In the genomic region with DNA sequence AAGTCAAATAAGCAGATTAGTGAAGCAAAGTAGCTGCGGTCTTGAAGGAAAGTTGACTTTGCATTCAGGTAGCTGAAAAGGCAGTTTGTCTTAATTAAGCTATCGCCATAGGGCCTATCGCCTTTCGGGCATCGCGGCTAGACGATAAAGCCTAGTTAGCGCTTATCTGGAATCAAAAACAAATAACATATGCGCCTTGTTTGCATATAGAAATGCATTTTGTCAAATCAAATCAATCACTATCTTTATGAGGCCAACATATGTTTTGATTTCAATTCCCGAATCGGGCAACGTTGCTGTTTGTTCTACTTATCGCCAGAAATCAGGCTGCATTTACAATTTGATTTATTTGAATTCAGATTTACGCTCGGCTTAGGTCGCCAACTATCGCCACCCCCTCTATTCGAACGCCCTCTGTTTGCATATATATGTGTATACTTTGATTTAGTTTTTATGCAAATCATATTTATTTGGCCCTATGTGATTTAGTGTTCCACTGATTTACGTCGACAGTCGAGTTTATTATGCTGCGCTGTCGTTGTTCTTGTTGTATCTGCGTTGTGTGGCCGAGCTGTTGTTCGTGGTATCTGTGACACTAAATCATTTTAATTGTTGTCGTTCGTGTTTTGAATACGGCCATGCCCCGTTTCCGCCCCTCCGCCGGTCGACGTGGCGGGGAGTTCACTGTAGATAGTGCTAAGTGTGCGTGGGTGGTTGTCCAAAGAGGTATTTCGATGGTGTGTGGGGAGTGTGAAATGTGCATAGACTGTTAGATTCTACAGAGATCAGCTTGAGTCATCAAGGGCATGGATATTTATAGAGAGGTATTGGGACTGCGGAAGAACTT, we compare ENCODE assay signal across 1 fruit fly cellular context.
TF ChIP-seq lines count a peak whose summit lies in the region.

No protein-coding gene starts in this region.

TF ChIP-seq in whole organism, embryonic, 481 proteins besides CTCF, POLR2A, EP300 and RAD21 (continued from another document):
- peak; percentile 26 for TF ChIP-seq Lhr (GFP tag; optimal IDR thresholded peaks at IDR 0.05; lab: Kevin White, UChicago)
- no peak for TF ChIP-seq pum (GFP tag; optimal IDR thresholded peaks at IDR 0.05; lab: Kevin White, UChicago)
- peak; percentile 53 for TF ChIP-seq CG8290 (GFP tag; optimal IDR thresholded peaks at IDR 0.05; lab: Kevin White, UChicago)
- TF ChIP-seq CG8290 (tag; optimal IDR thresholded peaks at IDR 0.05; lab: Kevin White, UChicago): peak in 1 of 2 experiments; percentile 79
- no peak for TF ChIP-seq CG3838 (GFP tag; optimal IDR thresholded peaks at IDR 0.05; lab: Kevin White, UChicago)
- peak; percentile 92 for TF ChIP-seq sr (GFP tag; IDR thresholded peaks at IDR 0.05; lab: Robert Waterston, UW)
- TF ChIP-seq CG11723 (GFP tag; optimal IDR thresholded peaks at IDR 0.05; lab: Kevin White, UChicago): peak; percentile 47
- no peak for TF ChIP-seq MESR4 (GFP tag; optimal IDR thresholded peaks at IDR 0.05; lab: Kevin White, UChicago)
- TF ChIP-seq bbx (GFP tag; IDR thresholded peaks at IDR 0.05; lab: Robert Waterston, UW; ENCODE audit: partially characterized antibody): no peak
- TF ChIP-seq CG9797 (GFP tag; optimal IDR thresholded peaks at IDR 0.05; lab: Kevin White, UChicago): no peak
- TF ChIP-seq CG4328 (GFP tag; optimal IDR thresholded peaks at IDR 0.05; lab: Kevin White, UChicago): peak; percentile 29
- peak; percentile 6 for TF ChIP-seq TFAM (GFP tag; optimal IDR thresholded peaks at IDR 0.05; lab: Kevin White, UChicago)
- TF ChIP-seq Sry-δ (GFP tag; optimal IDR thresholded peaks at IDR 0.05; lab: Kevin White, UChicago): peak; percentile 16
- TF ChIP-seq CG5245 (GFP tag; optimal IDR thresholded peaks at IDR 0.05; lab: Kevin White, UChicago): no peak
- TF ChIP-seq CG15601 (tag; optimal IDR thresholded peaks at IDR 0.05; lab: Kevin White, UChicago): peak; percentile 84
- no peak for TF ChIP-seq Lim3 (GFP tag; IDR thresholded peaks at IDR 0.05; lab: Robert Waterston, UW)
- TF ChIP-seq hbn (GFP tag; IDR thresholded peaks at IDR 0.05; lab: Robert Waterston, UW; ENCODE audit: partially characterized antibody): no peak
- TF ChIP-seq fd3F (GFP tag; optimal IDR thresholded peaks at IDR 0.05; lab: Kevin White, UChicago): no peak
- TF ChIP-seq CG12104 (GFP tag; optimal IDR thresholded peaks at IDR 0.05; lab: Kevin White, UChicago): peak; percentile 38
- TF ChIP-seq CG10431 (GFP tag; optimal IDR thresholded peaks at IDR 0.05; lab: Kevin White, UChicago): peak; percentile 48
- TF ChIP-seq CG5180 (GFP tag; optimal IDR thresholded peaks at IDR 0.05; lab: Kevin White, UChicago): peak; percentile 34
- no peak for TF ChIP-seq Fer2 (tag; optimal IDR thresholded peaks at IDR 0.05; lab: Kevin White, UChicago)
- TF ChIP-seq CG7839 (tag; optimal IDR thresholded peaks at IDR 0.05; lab: Kevin White, UChicago): peak; percentile 4
- TF ChIP-seq Trl (optimal IDR thresholded peaks at IDR 0.05; lab: Kevin White, UChicago): no peak
- peak; percentile 25 for TF ChIP-seq Trl (GFP tag; optimal IDR thresholded peaks at IDR 0.05; lab: Kevin White, UChicago)
- no peak for TF ChIP-seq CG30020 (tag; optimal IDR thresholded peaks at IDR 0.05; lab: Kevin White, UChicago)
- peak; percentile 15 for TF ChIP-seq gcm (GFP tag; optimal IDR thresholded peaks at IDR 0.05; lab: Kevin White, UChicago)
- peak; percentile 58 for TF ChIP-seq Max (GFP tag; optimal IDR thresholded peaks at IDR 0.05; lab: Kevin White, UChicago)
- TF ChIP-seq jing (GFP tag; optimal IDR thresholded peaks at IDR 0.05; lab: Kevin White, UChicago): peak; percentile 4
- TF ChIP-seq CG2116 (GFP tag; optimal IDR thresholded peaks at IDR 0.05; lab: Kevin White, UChicago): peak; percentile 22
- TF ChIP-seq CG15479 (GFP tag; optimal IDR thresholded peaks at IDR 0.05; lab: Kevin White, UChicago): peak; percentile 76
- TF ChIP-seq CG17568 (GFP tag; optimal IDR thresholded peaks at IDR 0.05; lab: Kevin White, UChicago): peak; percentile 28
- TF ChIP-seq CG16779 (GFP tag; IDR thresholded peaks at IDR 0.05; lab: Robert Waterston, UW): no peak
- TF ChIP-seq salm (tag; optimal IDR thresholded peaks at IDR 0.05; lab: Kevin White, UChicago): peak; percentile 68
- peak; percentile 9 for TF ChIP-seq CG7271 (tag; optimal IDR thresholded peaks at IDR 0.05; lab: Kevin White, UChicago)
- TF ChIP-seq CG32767 (GFP tag; IDR thresholded peaks at IDR 0.05; lab: Robert Waterston, UW): no peak
- no peak for TF ChIP-seq pzg (GFP tag; optimal IDR thresholded peaks at IDR 0.05; lab: Kevin White, UChicago)
- peak; percentile 62 for TF ChIP-seq org-1 (GFP tag; optimal IDR thresholded peaks at IDR 0.05; lab: Kevin White, UChicago)
- no peak for TF ChIP-seq Kr (GFP tag; optimal IDR thresholded peaks at IDR 0.05; lab: Kevin White, UChicago)
- peak; percentile 44 for TF ChIP-seq CG15269 (tag; optimal IDR thresholded peaks at IDR 0.05; lab: Kevin White, UChicago)
- no peak for TF ChIP-seq Dek (tag; optimal IDR thresholded peaks at IDR 0.05; lab: Kevin White, UChicago)
- no peak for TF ChIP-seq Eip74EF (GFP tag; optimal IDR thresholded peaks at IDR 0.05; lab: Kevin White, UChicago)
- peak; percentile 27 for TF ChIP-seq Sry-β (GFP tag; optimal IDR thresholded peaks at IDR 0.05; lab: Kevin White, UChicago)
- TF ChIP-seq phol (tag; optimal IDR thresholded peaks at IDR 0.05; lab: Kevin White, UChicago): peak; percentile 10
- no peak for TF ChIP-seq CG34422 (GFP tag; IDR thresholded peaks at IDR 0.05; lab: Robert Waterston, UW)
- TF ChIP-seq Asciz (GFP tag; optimal IDR thresholded peaks at IDR 0.05; lab: Kevin White, UChicago): peak; percentile 78
- TF ChIP-seq chif (GFP tag; optimal IDR thresholded peaks at IDR 0.05; lab: Kevin White, UChicago): peak; percentile 49 to 53
- TF ChIP-seq D (optimal IDR thresholded peaks at IDR 0.05; lab: Kevin White, UChicago): no peak
- TF ChIP-seq D (GFP tag; optimal IDR thresholded peaks at IDR 0.05; lab: Kevin White, UChicago): peak; percentile 65
- no peak for TF ChIP-seq Oli (tag; optimal IDR thresholded peaks at IDR 0.05; lab: Kevin White, UChicago)
- TF ChIP-seq ftz-f1 (GFP tag; optimal IDR thresholded peaks at IDR 0.05; lab: Kevin White, UChicago): no peak
- no peak for TF ChIP-seq Neu2 (GFP tag; optimal IDR thresholded peaks at IDR 0.05; lab: Kevin White, UChicago; ENCODE audit: borderline replicate concordance)
- no peak for TF ChIP-seq CG12071 (GFP tag; optimal IDR thresholded peaks at IDR 0.05; lab: Kevin White, UChicago)
- TF ChIP-seq vvl (GFP tag; IDR thresholded peaks at IDR 0.05; lab: Robert Waterston, UW): peak; percentile 65; the same call in 1 of the 2 replicates
- peak; percentile 69 for TF ChIP-seq NC2β (GFP tag; optimal IDR thresholded peaks at IDR 0.05; lab: Kevin White, UChicago)
- TF ChIP-seq CG2712 (tag; optimal IDR thresholded peaks at IDR 0.05; lab: Kevin White, UChicago): peak; percentile 36
- TF ChIP-seq ERR (GFP tag; optimal IDR thresholded peaks at IDR 0.05; lab: Kevin White, UChicago): no peak
- TF ChIP-seq ATbp (GFP tag; optimal IDR thresholded peaks at IDR 0.05; lab: Kevin White, UChicago): peak; percentile 86
- no peak for TF ChIP-seq tna (GFP tag; IDR thresholded peaks at IDR 0.05; lab: Robert Waterston, UW; ENCODE audit: partially characterized antibody)
- TF ChIP-seq sug (tag; optimal IDR thresholded peaks at IDR 0.05; lab: Kevin White, UChicago): peak; percentile 18
- TF ChIP-seq HmgD (GFP tag; optimal IDR thresholded peaks at IDR 0.05; lab: Kevin White, UChicago): no peak
- no peak for TF ChIP-seq emc (GFP tag; optimal IDR thresholded peaks at IDR 0.05; lab: Kevin White, UChicago)
- TF ChIP-seq Gsc (GFP tag; IDR thresholded peaks at IDR 0.05; lab: Robert Waterston, UW): no peak
- peak; percentile 48 for TF ChIP-seq wek (GFP tag; optimal IDR thresholded peaks at IDR 0.05; lab: Kevin White, UChicago)
- TF ChIP-seq bab2 (GFP tag; optimal IDR thresholded peaks at IDR 0.05; lab: Kevin White, UChicago): peak; percentile 43
- TF ChIP-seq E2f1 (GFP tag; IDR thresholded peaks at IDR 0.05; lab: Robert Waterston, UW): no peak
- peak; percentile 5 for TF ChIP-seq her (GFP tag; optimal IDR thresholded peaks at IDR 0.05; lab: Kevin White, UChicago)
- TF ChIP-seq CG10654 (GFP tag; optimal IDR thresholded peaks at IDR 0.05; lab: Kevin White, UChicago): peak; percentile 48
- peak; percentile 48; the same call in 1 of the 2 replicates for TF ChIP-seq HLH3B (GFP tag; IDR thresholded peaks at IDR 0.05; lab: Robert Waterston, UW)
- no peak for TF ChIP-seq CG10565 (GFP tag; optimal IDR thresholded peaks at IDR 0.05; lab: Kevin White, UChicago)
- no peak for TF ChIP-seq amos (GFP tag; IDR thresholded peaks at IDR 0.05; lab: Robert Waterston, UW; ENCODE audit: partially characterized antibody)
- peak; percentile 73 for TF ChIP-seq Camta (GFP tag; optimal IDR thresholded peaks at IDR 0.05; lab: Kevin White, UChicago)
- peak; percentile 65; the same call in 1 of the 2 replicates for TF ChIP-seq CG1024 (GFP tag; IDR thresholded peaks at IDR 0.05; lab: Robert Waterston, UW)
- TF ChIP-seq btn (GFP tag; optimal IDR thresholded peaks at IDR 0.05; lab: Kevin White, UChicago): peak; percentile 46
- peak; percentile 51 for TF ChIP-seq nau (GFP tag; optimal IDR thresholded peaks at IDR 0.05; lab: Kevin White, UChicago)
- TF ChIP-seq fd96Cb (tag; optimal IDR thresholded peaks at IDR 0.05; lab: Kevin White, UChicago): peak; percentile 17
- TF ChIP-seq CG13624 (GFP tag; optimal IDR thresholded peaks at IDR 0.05; lab: Kevin White, UChicago): no peak
- TF ChIP-seq CG18619 (GFP tag; optimal IDR thresholded peaks at IDR 0.05; lab: Kevin White, UChicago): peak; percentile 28
- peak; percentile 26 for TF ChIP-seq CG12391 (tag; optimal IDR thresholded peaks at IDR 0.05; lab: Kevin White, UChicago)
- TF ChIP-seq Oaz (GFP tag; IDR thresholded peaks at IDR 0.05; lab: Robert Waterston, UW): no peak
- no peak for TF ChIP-seq Dref (GFP tag; IDR thresholded peaks at IDR 0.05; lab: Robert Waterston, UW)
- TF ChIP-seq nmo (GFP tag; optimal IDR thresholded peaks at IDR 0.05; lab: Kevin White, UChicago): peak; percentile 4
- TF ChIP-seq D19A (tag; optimal IDR thresholded peaks at IDR 0.05; lab: Kevin White, UChicago): peak; percentile 35
- TF ChIP-seq CG8281 (tag; optimal IDR thresholded peaks at IDR 0.05; lab: Kevin White, UChicago): no peak
- peak; percentile 3 for TF ChIP-seq da (GFP tag; optimal IDR thresholded peaks at IDR 0.05; lab: Kevin White, UChicago)
- peak; percentile 52 for TF ChIP-seq CG2678 (tag; optimal IDR thresholded peaks at IDR 0.05; lab: Kevin White, UChicago)
- TF ChIP-seq CG34224 (GFP tag; IDR thresholded peaks at IDR 0.05; lab: Robert Waterston, UW; ENCODE audit: partially characterized antibody): no peak
- peak; percentile 40 for TF ChIP-seq CG10979 (tag; optimal IDR thresholded peaks at IDR 0.05; lab: Kevin White, UChicago)
- peak; percentile 56 for TF ChIP-seq Blimp-1 (GFP tag; optimal IDR thresholded peaks at IDR 0.05; lab: Kevin White, UChicago)
- TF ChIP-seq CG9727 (GFP tag; optimal IDR thresholded peaks at IDR 0.05; lab: Kevin White, UChicago): peak; percentile 78
- TF ChIP-seq psq (GFP tag; optimal IDR thresholded peaks at IDR 0.05; lab: Kevin White, UChicago): peak; percentile 33
- TF ChIP-seq tll (GFP tag; optimal IDR thresholded peaks at IDR 0.05; lab: Kevin White, UChicago): peak in 1 of 2 experiments; percentile 96
- TF ChIP-seq oc (tag; optimal IDR thresholded peaks at IDR 0.05; lab: Kevin White, UChicago): peak; percentile 38
- TF ChIP-seq CG14050 (GFP tag; IDR thresholded peaks at IDR 0.05; lab: Robert Waterston, UW): no peak
- TF ChIP-seq CG32532 (GFP tag; IDR thresholded peaks at IDR 0.05; lab: Robert Waterston, UW): no peak
- peak; percentile 57 for TF ChIP-seq ci (GFP tag; IDR thresholded peaks at IDR 0.05; lab: Robert Waterston, UW)
- peak; percentile 95 for TF ChIP-seq Awh (GFP tag; IDR thresholded peaks at IDR 0.05; lab: Robert Waterston, UW)
- TF ChIP-seq CG33213 (GFP tag; optimal IDR thresholded peaks at IDR 0.05; lab: Kevin White, UChicago): peak; percentile 69
- no peak for TF ChIP-seq CG8944 (GFP tag; optimal IDR thresholded peaks at IDR 0.05; lab: Kevin White, UChicago)
- TF ChIP-seq Poxn (GFP tag; IDR thresholded peaks at IDR 0.05; lab: Robert Waterston, UW): no peak
- TF ChIP-seq Doc2 (GFP tag; IDR thresholded peaks at IDR 0.05; lab: Robert Waterston, UW): no peak
- TF ChIP-seq nerfin-1 (tag; optimal IDR thresholded peaks at IDR 0.05; lab: Kevin White, UChicago): peak; percentile 18
- peak; percentile 58; the same call in 1 of the 2 replicates for TF ChIP-seq chm (GFP tag; IDR thresholded peaks at IDR 0.05; lab: Robert Waterston, UW)
- TF ChIP-seq Aef1 (GFP tag; IDR thresholded peaks at IDR 0.05; lab: Robert Waterston, UW): no peak
- TF ChIP-seq p53 (GFP tag; optimal IDR thresholded peaks at IDR 0.05; lab: Kevin White, UChicago): no peak
- no peak for TF ChIP-seq CG6765 (GFP tag; optimal IDR thresholded peaks at IDR 0.05; lab: Kevin White, UChicago)
- TF ChIP-seq D19B (GFP tag; optimal IDR thresholded peaks at IDR 0.05; lab: Kevin White, UChicago): no peak
- TF ChIP-seq ssp (GFP tag; IDR thresholded peaks at IDR 0.05; lab: Robert Waterston, UW): no peak
- peak; percentile 33 for TF ChIP-seq CoRest (tag; optimal IDR thresholded peaks at IDR 0.05; lab: Kevin White, UChicago)
- no peak for TF ChIP-seq mld (GFP tag; IDR thresholded peaks at IDR 0.05; lab: Robert Waterston, UW; ENCODE audit: partially characterized antibody)
- TF ChIP-seq Atf-2 (GFP tag; optimal IDR thresholded peaks at IDR 0.05; lab: Kevin White, UChicago): peak; percentile 22
- no peak for TF ChIP-seq CG9609 (GFP tag; optimal IDR thresholded peaks at IDR 0.05; lab: Kevin White, UChicago)
- TF ChIP-seq CG11085 (GFP tag; IDR thresholded peaks at IDR 0.05; lab: Robert Waterston, UW): no peak
- peak; percentile 48 for TF ChIP-seq CG7556 (GFP tag; optimal IDR thresholded peaks at IDR 0.05; lab: Kevin White, UChicago)
- no peak for TF ChIP-seq CG14667 (GFP tag; IDR thresholded peaks at IDR 0.05; lab: Robert Waterston, UW)
- peak; percentile 29 for TF ChIP-seq CG17186 (GFP tag; optimal IDR thresholded peaks at IDR 0.05; lab: Kevin White, UChicago)
- no peak for TF ChIP-seq slou (GFP tag; optimal IDR thresholded peaks at IDR 0.05; lab: Kevin White, UChicago)
